Fruit fly (Drosophila melanogaster) whole organism, embryonic: ENCODE results near the gene Rnb.

Experiments
- Adf1 ChIP-seq: fragments of 200-800 bp; sonication (Bioruptor generic); IDR thresholded peaks from 2 replicates; pipeline ENCODE4 v1.3.6; 2022; ENCODE audit warnings: missing biosample characterization, missing genetic modification characterization
- Antp ChIP-seq: fragments of 200-800 bp; sonication (Bioruptor generic); optimal IDR thresholded peaks from 3 replicates; lab custom pipeline; 2016; ENCODE audit warnings: missing biosample characterization, missing genetic modification characterization
- CG10959 ChIP-seq: fragments of 200-800 bp; sonication (Bioruptor generic); IDR thresholded peaks from 2 replicates; pipeline ENCODE4 v1.3.6; 2022; ENCODE audit warnings: missing biosample characterization, missing genetic modification characterization
- CG11723 ChIP-seq: fragments of 200-800 bp; sonication (Bioruptor generic); optimal IDR thresholded peaks from 2 replicates; lab custom pipeline; 2017; ENCODE audit warnings: missing biosample characterization, mild to moderate bottlenecking, missing genetic modification characterization
- CG18011 ChIP-seq: fragments of 200-800 bp; sonication (Bioruptor generic); optimal IDR thresholded peaks from 2 replicates; lab custom pipeline; 2017; ENCODE audit warnings: missing biosample characterization, missing genetic modification characterization, mild to moderate bottlenecking, moderate library complexity, missing genotype
- CG18599 ChIP-seq: fragments of 200-800 bp; sonication (Bioruptor generic); optimal IDR thresholded peaks from 3 replicates; lab custom pipeline; 2017; ENCODE audit warnings: missing biosample characterization, missing genetic modification characterization, mild to moderate bottlenecking, moderate library complexity, missing genetic modification reagents
- CG2202 ChIP-seq: fragments of 200-800 bp; sonication (Bioruptor generic); optimal IDR thresholded peaks from 2 replicates; lab custom pipeline; 2018; ENCODE audit warnings: missing biosample characterization, mild to moderate bottlenecking, missing genetic modification characterization
- CG30020 ChIP-seq: fragments of 200-800 bp; optimal IDR thresholded peaks from 2 replicates; lab custom pipeline; 2019; ENCODE audit warnings: missing biosample characterization, mild to moderate bottlenecking, missing genetic modification characterization, moderate library complexity
- CG42726 ChIP-seq: fragments of 200-800 bp; sonication (Bioruptor generic); IDR thresholded peaks from 2 replicates; pipeline ENCODE4 v1.3.6; 2022; ENCODE audit warnings: missing biosample characterization, missing genetic modification characterization; ENCODE audit not compliant: partially characterized antibody
- CG4617 ChIP-seq: fragments of 200-800 bp; sonication (Bioruptor generic); optimal IDR thresholded peaks from 3 replicates; lab custom pipeline; 2016; ENCODE audit warnings: missing biosample characterization, missing genetic modification characterization, borderline replicate concordance
- CG6175 ChIP-seq: fragments of 200-800 bp; sonication (Bioruptor generic); IDR thresholded peaks from 3 replicates; pipeline ENCODE4 v1.3.6; 2022; ENCODE audit warnings: missing biosample characterization, missing genetic modification characterization
- CG6654 ChIP-seq: fragments of 200-800 bp; sonication (Bioruptor generic); optimal IDR thresholded peaks from 2 replicates; lab custom pipeline; 2017; ENCODE audit warnings: missing biosample characterization, mild to moderate bottlenecking, missing genetic modification characterization
- CG8924 ChIP-seq: fragments of 200-800 bp; optimal IDR thresholded peaks from 3 replicates; lab custom pipeline; 2019; ENCODE audit warnings: missing biosample characterization, mild to moderate bottlenecking, missing genetic modification characterization, moderate library complexity
- CG9609 ChIP-seq: fragments of 200-800 bp; sonication (Bioruptor generic); optimal IDR thresholded peaks from 3 replicates; lab custom pipeline; 2016; ENCODE audit warnings: missing biosample characterization, missing genetic modification characterization
- CG9727 ChIP-seq: fragments of 200-800 bp; sonication (Bioruptor generic); optimal IDR thresholded peaks from 3 replicates; lab custom pipeline; 2017; ENCODE audit warnings: missing biosample characterization, mild to moderate bottlenecking, missing genetic modification characterization
- CG9817 ChIP-seq: fragments of 200-800 bp; sonication (Bioruptor generic); optimal IDR thresholded peaks from 2 replicates; lab custom pipeline; 2018; ENCODE audit warnings: missing biosample characterization, mild to moderate bottlenecking, missing genetic modification characterization, moderate library complexity
- CHES-1-like ChIP-seq: fragments of 200-800 bp; sonication (Bioruptor generic); optimal IDR thresholded peaks from 2 replicates; lab custom pipeline; 2016; ENCODE audit warnings: missing biosample characterization, missing genetic modification characterization
- Dek ChIP-seq: fragments of 200-800 bp; sonication (Bioruptor generic); optimal IDR thresholded peaks from 3 replicates; lab custom pipeline; 2019; ENCODE audit warnings: missing biosample characterization, mild to moderate bottlenecking, missing genetic modification characterization, moderate library complexity
- H2.0 ChIP-seq: fragments of 200-800 bp; sonication (Bioruptor generic); IDR thresholded peaks from 2 replicates; pipeline ENCODE4 v1.3.6; 2022; ENCODE audit warnings: missing biosample characterization, missing genetic modification characterization
- NC2α ChIP-seq: fragments of 200-800 bp; sonication (Bioruptor generic); optimal IDR thresholded peaks from 2 replicates; lab custom pipeline; 2016; ENCODE audit warnings: missing biosample characterization, missing genetic modification characterization
- Nf-YC ChIP-seq: fragments of 200-800 bp; optimal IDR thresholded peaks from 3 replicates; lab custom pipeline; 2019; ENCODE audit warnings: missing biosample characterization, mild to moderate bottlenecking, missing genetic modification characterization, moderate library complexity
- Opbp ChIP-seq: fragments of 200-800 bp; sonication (Bioruptor generic); IDR thresholded peaks from 3 replicates; pipeline ENCODE4 v1.3.6; 2022; ENCODE audit warnings: missing biosample characterization, missing genetic modification characterization; ENCODE audit not compliant: partially characterized antibody
- Ptx1 ChIP-seq: fragments of 200-800 bp; sonication (Bioruptor generic); IDR thresholded peaks from 2 replicates; pipeline ENCODE4 v1.3.6; 2022; ENCODE audit warnings: missing biosample characterization, missing genetic modification characterization
- Sin3A ChIP-seq: fragments of >200 bp; optimal IDR thresholded peaks from 2 replicates; lab custom pipeline; 2018
- amos ChIP-seq: fragments of 200-800 bp; sonication (Bioruptor generic); IDR thresholded peaks from 2 replicates; pipeline ENCODE4 v1.3.6; 2022; ENCODE audit warnings: missing biosample characterization, missing genetic modification characterization; ENCODE audit not compliant: partially characterized antibody
- bigmax ChIP-seq: fragments of 200-800 bp; sonication (Bioruptor generic); optimal IDR thresholded peaks from 2 replicates; lab custom pipeline; 2018; ENCODE audit warnings: missing biosample characterization, mild to moderate bottlenecking, missing genetic modification characterization
- chinmo ChIP-seq: fragments of 200-800 bp; sonication (Bioruptor generic); IDR thresholded peaks from 4 replicates; pipeline ENCODE4 v1.3.6; 2022; ENCODE audit warnings: missing biosample characterization, missing genetic modification characterization; ENCODE audit not compliant: partially characterized antibody
- emc ChIP-seq: fragments of 200-800 bp; sonication (Bioruptor generic); optimal IDR thresholded peaks from 2 replicates; lab custom pipeline; 2016; ENCODE audit warnings: missing biosample characterization, missing genetic modification characterization
- fru ChIP-seq: fragments of >200 bp; optimal IDR thresholded peaks from 2 replicates; lab custom pipeline; 2017
- gce ChIP-seq: fragments of 200-800 bp; sonication (Bioruptor generic); IDR thresholded peaks from 3 replicates; pipeline ENCODE4 v1.3.6; 2022; ENCODE audit warnings: missing biosample characterization, missing genetic modification characterization
- gro ChIP-seq: fragments of 200-800 bp; sonication (Bioruptor generic); optimal IDR thresholded peaks from 2 replicates; lab custom pipeline; 2016; ENCODE audit warnings: missing biosample characterization, missing genetic modification characterization
- gsb ChIP-seq: fragments of 200-800 bp; sonication (Bioruptor generic); IDR thresholded peaks from 2 replicates; pipeline ENCODE4 v1.3.6; 2022; ENCODE audit warnings: missing biosample characterization, missing genetic modification characterization
- lmd ChIP-seq: fragments of 200-800 bp; sonication (Bioruptor generic); IDR thresholded peaks from 2 replicates; pipeline ENCODE4 v1.3.6; 2022; ENCODE audit warnings: missing biosample characterization, missing genetic modification characterization
- maf-S ChIP-seq: fragments of 200-800 bp; sonication (Bioruptor generic); optimal IDR thresholded peaks from 2 replicates; lab custom pipeline; 2016; ENCODE audit warnings: missing biosample characterization, missing genetic modification characterization
- mirr ChIP-seq: fragments of 200-800 bp; sonication (Bioruptor generic); optimal IDR thresholded peaks from 3 replicates; lab custom pipeline; 2018; ENCODE audit warnings: missing biosample characterization, mild to moderate bottlenecking, missing genetic modification characterization
- mld ChIP-seq: fragments of 200-800 bp; sonication (Bioruptor generic); IDR thresholded peaks from 3 replicates; pipeline ENCODE4 v1.3.6; 2022; ENCODE audit warnings: missing biosample characterization, missing genetic modification characterization; ENCODE audit not compliant: partially characterized antibody
- nau ChIP-seq: fragments of 200-800 bp; sonication (Bioruptor generic); optimal IDR thresholded peaks from 3 replicates; lab custom pipeline; 2017; ENCODE audit warnings: missing biosample characterization, mild to moderate bottlenecking, missing genetic modification characterization, missing genetic modification reagents
- nom ChIP-seq: fragments of 200-800 bp; sonication (Bioruptor generic); optimal IDR thresholded peaks from 2 replicates; lab custom pipeline; 2017; ENCODE audit warnings: missing biosample characterization, missing genetic modification characterization, mild to moderate bottlenecking, moderate library complexity, missing genetic modification reagents
- org-1 ChIP-seq: fragments of 200-800 bp; sonication (Bioruptor generic); optimal IDR thresholded peaks from 2 replicates; lab custom pipeline; 2017; ENCODE audit warnings: missing biosample characterization, missing genetic modification characterization
- p53 ChIP-seq: fragments of 200-800 bp; sonication (Bioruptor generic); optimal IDR thresholded peaks from 2 replicates; lab custom pipeline; 2016; ENCODE audit warnings: missing biosample characterization, missing genetic modification characterization
- pfk ChIP-seq: fragments of 200-800 bp; sonication (Bioruptor generic); optimal IDR thresholded peaks from 2 replicates; lab custom pipeline; 2018; ENCODE audit warnings: missing biosample characterization, mild to moderate bottlenecking, missing genetic modification characterization, moderate library complexity
- phol ChIP-seq: fragments of 200-800 bp; sonication (Bioruptor generic); optimal IDR thresholded peaks from 3 replicates; lab custom pipeline; 2018; ENCODE audit warnings: missing biosample characterization, mild to moderate bottlenecking, missing genetic modification characterization, moderate library complexity
- repo ChIP-seq: fragments of 200-800 bp; sonication (Bioruptor generic); optimal IDR thresholded peaks from 2 replicates; lab custom pipeline; 2016; ENCODE audit warnings: missing biosample characterization, missing genetic modification characterization
- rib ChIP-seq: fragments of 200-800 bp; sonication (Bioruptor generic); IDR thresholded peaks from 2 replicates; pipeline ENCODE4 v1.3.6; 2022; ENCODE audit warnings: missing biosample characterization, missing genetic modification characterization
- sens-2 ChIP-seq: fragments of 200-800 bp; sonication (Bioruptor generic); IDR thresholded peaks from 2 replicates; pipeline ENCODE4 v1.3.6; 2022; ENCODE audit warnings: missing biosample characterization, missing genetic modification characterization
- slbo ChIP-seq: fragments of 200-800 bp; sonication (Bioruptor generic); IDR thresholded peaks from 2 replicates; pipeline ENCODE4 v1.3.6; 2022; ENCODE audit warnings: missing biosample characterization, missing genetic modification characterization
- trh ChIP-seq: fragments of 200-800 bp; sonication (Bioruptor generic); optimal IDR thresholded peaks from 2 replicates; lab custom pipeline; 2016; ENCODE audit warnings: missing biosample characterization, missing genetic modification characterization
- tx ChIP-seq: fragments of 200-800 bp; sonication (Bioruptor generic); optimal IDR thresholded peaks from 2 replicates; lab custom pipeline; 2016; ENCODE audit warnings: missing biosample characterization, missing genetic modification characterization
- vvl ChIP-seq: fragments of 200-800 bp; sonication (Bioruptor generic); IDR thresholded peaks from 2 replicates; pipeline ENCODE4 v1.3.6; 2022; ENCODE audit warnings: missing biosample characterization, missing genetic modification characterization
- yki ChIP-seq: fragments of >200 bp; optimal IDR thresholded peaks from 3 replicates; lab custom pipeline; 2018
- zen ChIP-seq: fragments of 200-800 bp; sonication (Bioruptor generic); optimal IDR thresholded peaks from 3 replicates; lab custom pipeline; 2018; ENCODE audit warnings: missing biosample characterization, mild to moderate bottlenecking, missing genetic modification characterization, moderate library complexity

Rnb gene

DNA sequence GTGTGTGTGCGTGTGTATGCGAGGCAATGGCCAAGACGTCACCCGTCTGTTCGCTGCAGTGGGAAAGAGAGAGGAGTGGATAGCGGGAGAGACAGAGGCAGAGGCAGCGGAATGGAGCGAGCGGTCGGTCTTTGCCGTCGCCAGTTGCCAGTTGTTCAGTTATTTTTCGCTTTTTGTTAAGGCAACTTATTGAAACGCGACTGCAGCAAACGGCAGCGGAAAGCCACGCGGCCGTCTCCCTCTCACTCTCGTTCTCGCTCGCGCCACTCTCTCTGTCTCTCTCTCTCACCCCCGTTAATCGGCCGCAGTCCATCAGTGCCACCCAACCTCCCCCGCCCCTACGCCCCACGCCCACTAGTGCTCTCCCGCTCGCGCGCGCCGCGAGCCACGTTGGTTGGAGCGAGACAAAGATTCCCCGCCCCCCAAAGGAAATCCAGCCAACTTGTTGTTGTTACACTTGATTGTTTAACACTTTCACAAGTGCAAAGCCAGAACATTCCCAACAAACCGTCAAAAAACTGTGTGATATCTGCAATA, 26.3 kb downstream of the Rnb start (continued):
- peak; percentile 78 for TF ChIP-seq Nf-YC (tag; lab: Kevin White, UChicago)
- TF ChIP-seq CG4617 (GFP tag; lab: Kevin White, UChicago), result no peak
- no peak for TF ChIP-seq CHES-1-like (GFP tag; lab: Kevin White, UChicago)
- TF ChIP-seq CG6654 (GFP tag; lab: Kevin White, UChicago), result no peak
- peak; percentile 83 for TF ChIP-seq yki (lab: Kevin White, UChicago)
- TF ChIP-seq repo, result no peak
- TF ChIP-seq gce (GFP tag; lab: Robert Waterston, UW), result peak; percentile 37; the same call in 1 of the 3 replicates
- TF ChIP-seq rib (GFP tag; lab: Robert Waterston, UW), result peak; percentile 68
- TF ChIP-seq nau (GFP tag; lab: Kevin White, UChicago), result peak; percentile 35
- TF ChIP-seq gro (GFP tag; lab: Kevin White, UChicago), result no peak
- no peak; the same call in 2 of the 3 replicates for TF ChIP-seq Opbp (GFP tag; lab: Robert Waterston, UW)
- peak; percentile 99 for TF ChIP-seq chinmo (GFP tag; lab: Robert Waterston, UW)
- no peak for TF ChIP-seq lmd (GFP tag; lab: Robert Waterston, UW)
- peak; percentile 15 for TF ChIP-seq CG8924 (tag; lab: Kevin White, UChicago)
- 0 out of 2 replicates have a peak, but pooled peaks have one; percentile 16 for TF ChIP-seq CG10959
- no peak; the same call in 1 of the 2 replicates for TF ChIP-seq slbo (GFP tag; lab: Robert Waterston, UW)
- peak; percentile 57 for TF ChIP-seq CG42726 (GFP tag; lab: Robert Waterston, UW)
- TF ChIP-seq vvl (GFP tag; lab: Robert Waterston, UW), result no peak; the same call in 1 of the 2 replicates
- peak; percentile 6 for TF ChIP-seq bigmax (GFP tag; lab: Kevin White, UChicago)
- no peak for TF ChIP-seq CG9817 (tag; lab: Kevin White, UChicago)
- TF ChIP-seq Dek (tag; lab: Kevin White, UChicago), result no peak
- peak; percentile 69 for TF ChIP-seq CG18599 (GFP tag; lab: Kevin White, UChicago)
- TF ChIP-seq org-1, result no peak
- TF ChIP-seq CG9727, result no peak
- TF ChIP-seq sens-2, result peak; percentile 62
- TF ChIP-seq maf-S (GFP tag; lab: Kevin White, UChicago), result no peak
- TF ChIP-seq NC2α (GFP tag; lab: Kevin White, UChicago), result no peak
- no peak for TF ChIP-seq phol (tag; lab: Kevin White, UChicago)
- TF ChIP-seq mld (GFP tag; lab: Robert Waterston, UW), result no peak
- no peak for TF ChIP-seq emc (GFP tag; lab: Kevin White, UChicago)
- TF ChIP-seq gsb, result no peak
- TF ChIP-seq Ptx1 (GFP tag; lab: Robert Waterston, UW), result peak; percentile 16; the same call in 1 of the 2 replicates
- no peak for TF ChIP-seq Sin3A (lab: Kevin White, UChicago)
- no peak for TF ChIP-seq CG11723 (GFP tag; lab: Kevin White, UChicago)
- TF ChIP-seq CG30020 (tag; lab: Kevin White, UChicago), result no peak
- TF ChIP-seq tx, result no peak
- no peak for TF ChIP-seq CG2202 (tag; lab: Kevin White, UChicago)
- peak; percentile 75 for TF ChIP-seq nom (GFP tag; lab: Kevin White, UChicago)
- TF ChIP-seq H2.0, result no peak
- no peak for TF ChIP-seq zen (tag; lab: Kevin White, UChicago)
- peak; percentile 29; the same call in 1 of the 2 replicates for TF ChIP-seq amos (GFP tag; lab: Robert Waterston, UW)
- TF ChIP-seq trh (GFP tag; lab: Kevin White, UChicago), result no peak
- peak; percentile 42 for TF ChIP-seq mirr
- no peak for TF ChIP-seq Antp (GFP tag; lab: Kevin White, UChicago)
- peak; percentile 84; the same call in 2 of the 3 replicates for TF ChIP-seq CG6175
- TF ChIP-seq CG18011 (GFP tag; lab: Kevin White, UChicago), result no peak
- TF ChIP-seq Adf1 (GFP tag; lab: Robert Waterston, UW), result peak; percentile 89
- no peak for TF ChIP-seq fru (lab: Kevin White, UChicago)
- TF ChIP-seq pfk (GFP tag; lab: Kevin White, UChicago), result peak; percentile 28
- TF ChIP-seq CG9609 (GFP tag; lab: Kevin White, UChicago), result no peak
- no peak for TF ChIP-seq p53 (GFP tag; lab: Kevin White, UChicago)
